Fruit fly (Drosophila melanogaster) whole organism: ENCODE measurements around the gene His3.3A.

Source experiments
- CG8478 ChIP-seq: fragments of >200 bp; optimal IDR thresholded peaks from 2 replicates; lab custom pipeline; 2018; ENCODE audit warnings: inconsistent platforms
- Dll ChIP-seq: fragments of >200 bp; optimal IDR thresholded peaks from 2 replicates; lab custom pipeline; 2017
- EcR ChIP-seq, 2 experiments: fragments of >200 bp; optimal IDR thresholded peaks; 2 replicates each; lab custom pipeline; 2017; ENCODE audit warnings: missing biosample characterization in 2 of 2, missing genetic modification characterization in 2 of 2, missing genetic modification reagents in 2 of 2
- pan ChIP-seq: fragments of >200 bp; optimal IDR thresholded peaks from 2 replicates; lab custom pipeline; 2017
- psq ChIP-seq: fragments of >200 bp; optimal IDR thresholded peaks from 2 replicates; lab custom pipeline; 2017
- usp ChIP-seq: fragments of >200 bp; optimal IDR thresholded peaks from 2 replicates; lab custom pipeline; 2017; ENCODE audit warnings: missing biosample characterization, missing genetic modification characterization, mixed read lengths

Gene His3.3A

dm6 chr2L:5029049-5029808, 25.6 kb upstream of the His3.3A start, which contains the start of gene Col4a1:
TSS of gene Col4a1 (plus strand) at chr2L:5029609.
- TF ChIP-seq EcR (GFP tag; optimal IDR thresholded peaks at IDR 0.05; lab: Kevin White, UChicago) (no peak), pan (lab: Kevin White, UChicago) (no peak)

dm6 chr2L:5029809-5030108, 25.1 kb upstream of the His3.3A start:
- TF ChIP-seq Dll (no peak), psq (no peak), pan (lab: Kevin White, UChicago) (no peak), EcR (GFP tag; optimal IDR thresholded peaks at IDR 0.05; lab: Kevin White, UChicago) (no peak), usp (GFP tag; lab: Kevin White, UChicago) (no peak), CG8478 (lab: Kevin White, UChicago) (no peak)

dm6 chr2L:5030535-5030934, 24.3 kb upstream of the His3.3A start:
- TF ChIP-seq pan (lab: Kevin White, UChicago) (no peak), psq (no peak), Dll (no peak), usp (GFP tag; lab: Kevin White, UChicago) (no peak), EcR (GFP tag; optimal IDR thresholded peaks at IDR 0.05; lab: Kevin White, UChicago) (no peak), CG8478 (lab: Kevin White, UChicago) (no peak)

dm6 chr2L:5031399-5031798, 23.5 kb upstream of the His3.3A start:
- no peak for TF ChIP-seq usp (GFP tag; lab: Kevin White, UChicago)
- TF ChIP-seq pan (lab: Kevin White, UChicago) = no peak
- no peak for TF ChIP-seq CG8478 (lab: Kevin White, UChicago)
- no peak for TF ChIP-seq EcR (GFP tag; optimal IDR thresholded peaks at IDR 0.05; lab: Kevin White, UChicago)
- TF ChIP-seq psq = no peak
- no peak for TF ChIP-seq Dll

- no peak for TF ChIP-seq CG8478 (lab: Kevin White, UChicago)
- no peak for TF ChIP-seq psq
Observed at dm6 chr2L:5031886-5032285, 23.0 kb upstream of the His3.3A start.

dm6 chr2L:5036120-5036519, 18.7 kb upstream of the His3.3A start:
- TF ChIP-seq EcR (GFP tag; optimal IDR thresholded peaks at IDR 0.05; lab: Kevin White, UChicago) (no peak), usp (GFP tag; lab: Kevin White, UChicago) (no peak), Dll (no peak), CG8478 (lab: Kevin White, UChicago) (no peak), pan (lab: Kevin White, UChicago) (no peak)

- TF ChIP-seq pan (lab: Kevin White, UChicago) (no peak), usp (GFP tag; lab: Kevin White, UChicago) (no peak)
Observed at dm6 chr2L:5037402-5037860, 17.4 kb upstream of the His3.3A start, which contains the start of the genes CG14042 and SP555. TSS of gene CG14042 (plus strand) at chr2L:5037709. TSS of gene SP555 (plus strand) at chr2L:5037709.

- TF ChIP-seq CG8478 (lab: Kevin White, UChicago) (no peak), EcR (GFP tag; optimal IDR thresholded peaks at IDR 0.05; lab: Kevin White, UChicago) (no peak)
Observed at dm6 chr2L:5042076-5042475, 12.8 kb upstream of the His3.3A start.

- TF ChIP-seq EcR (GFP tag; optimal IDR thresholded peaks at IDR 0.05; lab: Kevin White, UChicago) = no peak
- no peak for TF ChIP-seq usp (GFP tag; lab: Kevin White, UChicago)
- TF ChIP-seq pan (lab: Kevin White, UChicago) = no peak
- no peak for TF ChIP-seq Dll
- TF ChIP-seq CG8478 (lab: Kevin White, UChicago) = no peak
- TF ChIP-seq psq = no peak
Observed at dm6 chr2L:5043043-5043442, 11.8 kb upstream of the His3.3A start, which contains the start of the genes CG33995, CG44000 and CG44001. TSS of gene CG33995 (plus strand) at chr2L:5043270. TSS of gene CG44000 (plus strand) at chr2L:5043270. TSS of gene CG44001 (plus strand) at chr2L:5043270.

dm6 chr2L:5043495-5044146, 11.2 kb upstream of the His3.3A start:
- TF ChIP-seq psq = no peak
- no peak for TF ChIP-seq CG8478 (lab: Kevin White, UChicago)

dm6 chr2L:5044361-5044891, 10.4 kb upstream of the His3.3A start, which contains the start of gene CG31650:
TSS of gene CG31650 (minus strand) at chr2L:5044712.
- TF ChIP-seq CG8478 (lab: Kevin White, UChicago) (no peak), Dll (no peak), psq (no peak), EcR (GFP tag; optimal IDR thresholded peaks at IDR 0.05; lab: Kevin White, UChicago) (no peak), pan (lab: Kevin White, UChicago) (no peak), usp (GFP tag; lab: Kevin White, UChicago) (no peak)

dm6 chr2L:5044892-5045619, 9.8 kb upstream of the His3.3A start:
- TF ChIP-seq Dll = no peak
- no peak for TF ChIP-seq usp (GFP tag; lab: Kevin White, UChicago)
- TF ChIP-seq psq = no peak
- TF ChIP-seq EcR (GFP tag; optimal IDR thresholded peaks at IDR 0.05; lab: Kevin White, UChicago) = no peak
- no peak for TF ChIP-seq pan (lab: Kevin White, UChicago)
- no peak for TF ChIP-seq CG8478 (lab: Kevin White, UChicago)
